Worm (Caenorhabditis elegans): Measurements from ENCODE around the gene nhr-36.

ce11 chrV:9266399-9266798, 5.0 kb upstream of the nhr-36 start, which contains the start of gene slc-17.7:
- TF ChIP-seq rnt-1 (tag; optimal IDR thresholded peaks at IDR 0.05) = no peak
- no peak for TF ChIP-seq ceh-2 (tag; optimal IDR thresholded peaks at IDR 0.05)
- no peak for TF ChIP-seq nhr-11 (tag; optimal IDR thresholded peaks at IDR 0.05)
- no peak for TF ChIP-seq ref-2 (tag; optimal IDR thresholded peaks at IDR 0.05)
- no peak for TF ChIP-seq che-1 (tag; optimal IDR thresholded peaks at IDR 0.05)
- no peak for TF ChIP-seq madf-2 (tag; optimal IDR thresholded peaks at IDR 0.05)
- TF ChIP-seq hlh-8 (tag; optimal IDR thresholded peaks at IDR 0.05) = no peak
- no peak for TF ChIP-seq dmd-4 (tag; optimal IDR thresholded peaks at IDR 0.05; ENCODE audit: borderline replicate concordance)
- no peak for TF ChIP-seq fkh-10 (GFP tag; optimal IDR thresholded peaks at IDR 0.05)
- TF ChIP-seq nfya-1 (tag; optimal IDR thresholded peaks at IDR 0.05) = no peak

All from whole organism, late embryonic.